Fruit fly (Drosophila melanogaster) whole organism, embryonic: Measurements from ENCODE around the gene aln.

Experiments used
- CG15601 ChIP-seq: fragments of 200-800 bp; sonication (Bioruptor generic); optimal IDR thresholded peaks from 3 replicates; lab custom pipeline; 2019; ENCODE audit warnings: missing biosample characterization, mild to moderate bottlenecking, missing genetic modification characterization, moderate library complexity
- CG6654 ChIP-seq: fragments of 200-800 bp; sonication (Bioruptor generic); optimal IDR thresholded peaks from 2 replicates; lab custom pipeline; 2017; ENCODE audit warnings: missing biosample characterization, mild to moderate bottlenecking, missing genetic modification characterization
- CG7357 ChIP-seq: fragments of 200-800 bp; sonication (Bioruptor generic); IDR thresholded peaks from 3 replicates; pipeline ENCODE4 v1.3.6; 2022; ENCODE audit warnings: missing biosample characterization, missing genetic modification characterization
- HLHmδ ChIP-seq: fragments of 200-800 bp; sonication (Bioruptor generic); optimal IDR thresholded peaks from 2 replicates; lab custom pipeline; 2018; ENCODE audit warnings: missing biosample characterization, mild to moderate bottlenecking, missing genetic modification characterization, moderate library complexity

DNA sequence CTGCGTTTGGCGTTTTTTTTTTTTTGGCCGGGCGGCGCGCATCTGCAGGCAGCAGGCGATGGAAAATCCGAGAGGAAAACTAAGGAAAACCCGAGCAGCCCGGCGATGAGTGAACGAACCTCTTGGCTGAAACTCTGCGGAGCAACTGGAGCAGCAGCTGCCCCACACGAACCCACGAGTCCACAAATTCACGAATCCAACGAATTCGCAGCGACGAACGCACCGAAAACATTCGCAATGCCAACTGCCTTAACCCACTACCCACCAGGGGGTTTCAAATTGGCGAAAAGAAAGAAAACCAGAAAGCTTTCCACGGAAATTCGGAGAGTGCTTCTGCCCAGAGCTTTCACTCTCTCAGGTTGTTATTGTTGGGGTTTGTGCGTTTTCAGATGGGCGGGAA lies 29.0 kb downstream of the aln start:
- TF ChIP-seq CG15601 (no peak), CG7357 (GFP tag; lab: Robert Waterston, UW) (no peak), CG6654 (GFP tag; lab: Kevin White, UChicago) (no peak), HLHmδ (GFP tag; lab: Kevin White, UChicago) (no peak)
